Fruit fly (Drosophila melanogaster) whole organism, larva: ENCODE data around the gene Doc2.
A peak's percentile ranks its signal among the peaks of the same experiment; 100 is the strongest.

Experiments
- noc ChIP-seq: fragments of 200-800 bp; sonication (Bioruptor generic); optimal IDR thresholded peaks from 3 replicates; lab custom pipeline; 2019; ENCODE audit warnings: missing biosample characterization, mild to moderate bottlenecking, missing genetic modification characterization, moderate library complexity

Gene Doc2

DNA sequence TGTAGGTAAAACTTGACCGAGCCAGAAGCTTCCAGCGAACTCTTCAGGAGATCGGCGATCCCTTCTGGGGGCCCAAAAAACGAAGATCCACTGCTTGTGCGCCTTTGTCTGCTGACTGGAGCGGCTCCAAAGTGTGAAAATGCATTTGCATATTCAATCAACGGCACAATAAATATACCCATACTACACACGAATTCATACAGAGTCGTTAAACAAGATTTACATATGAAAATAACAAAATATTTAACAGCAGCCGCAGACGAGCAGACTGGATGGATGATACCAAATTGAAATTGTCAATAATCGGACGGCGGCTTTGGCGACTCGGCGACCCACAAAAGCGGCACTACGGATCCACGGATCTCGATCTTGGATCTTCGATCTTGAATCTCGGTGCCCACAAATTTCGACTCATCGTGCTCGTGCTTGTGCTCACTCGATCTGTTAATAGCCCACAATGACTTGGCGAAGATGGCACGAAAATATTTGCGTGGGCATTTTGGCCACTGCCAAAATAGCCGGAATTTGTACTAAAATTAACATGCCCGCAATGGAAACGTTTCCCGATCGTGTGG is 8.2 kb upstream of the Doc2 start:
- no peak for TF ChIP-seq noc (tag; lab: Kevin White, UChicago)

DNA sequence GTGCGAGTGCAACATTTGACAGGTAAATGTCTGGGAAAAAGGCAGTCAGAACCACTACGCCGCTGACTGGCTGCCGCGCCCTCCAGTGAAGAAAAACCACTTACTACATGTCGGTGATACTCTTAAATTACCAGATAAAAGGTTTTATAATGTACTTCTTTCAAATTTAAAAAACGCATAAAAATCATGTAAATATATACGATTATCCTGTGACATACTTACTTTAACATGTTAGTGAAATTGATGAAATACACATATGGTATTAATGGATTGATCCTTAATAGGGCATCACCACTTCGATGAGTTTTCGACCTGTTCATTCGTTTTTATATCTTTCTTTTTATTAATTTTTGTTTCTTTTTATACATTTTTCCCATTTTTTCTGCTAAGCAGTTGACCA is 7.5 kb upstream of the Doc2 start:
- TF ChIP-seq noc (tag; lab: Kevin White, UChicago): no peak

DNA sequence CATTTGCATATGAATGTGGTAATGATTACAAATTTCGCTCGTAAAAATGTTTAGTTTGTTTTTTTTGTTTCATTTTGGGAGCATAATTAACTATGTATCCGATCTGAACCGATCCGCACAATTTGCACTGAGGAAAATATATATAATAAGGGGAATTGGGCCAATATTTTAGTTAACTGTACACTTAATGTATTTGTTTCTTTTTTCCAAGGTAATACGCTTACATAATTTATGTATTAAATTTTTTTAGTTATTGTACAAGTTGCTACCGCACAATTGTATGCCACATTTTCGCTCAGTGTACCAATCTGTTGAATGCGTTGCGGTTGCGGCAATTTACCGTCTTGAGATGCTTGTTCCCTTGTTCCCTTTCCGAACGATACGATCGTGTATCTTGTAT is 6.6 kb upstream of the Doc2 start:
- TF ChIP-seq noc (tag; lab: Kevin White, UChicago): peak; percentile 47

DNA sequence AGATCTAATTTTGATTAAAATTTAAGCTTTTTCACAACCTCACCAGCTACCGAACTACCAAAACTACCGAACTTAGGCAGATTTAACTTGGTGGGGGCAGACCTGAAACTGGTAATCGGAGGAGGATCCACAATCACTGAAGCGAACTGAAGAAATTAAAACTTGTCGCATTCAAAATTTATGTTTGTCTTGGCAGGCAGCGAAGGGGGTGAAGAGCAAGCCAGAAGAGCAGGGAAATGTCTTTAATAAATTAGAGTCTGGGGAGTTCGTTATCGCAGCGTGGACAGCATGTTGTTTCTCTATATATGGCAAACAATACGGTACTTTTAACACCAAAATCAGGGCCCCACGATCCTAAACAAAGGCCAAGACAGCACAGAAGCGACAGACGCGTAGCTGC is 6.1 kb upstream of the Doc2 start:
- TF ChIP-seq noc (tag; lab: Kevin White, UChicago): peak; percentile 36

DNA sequence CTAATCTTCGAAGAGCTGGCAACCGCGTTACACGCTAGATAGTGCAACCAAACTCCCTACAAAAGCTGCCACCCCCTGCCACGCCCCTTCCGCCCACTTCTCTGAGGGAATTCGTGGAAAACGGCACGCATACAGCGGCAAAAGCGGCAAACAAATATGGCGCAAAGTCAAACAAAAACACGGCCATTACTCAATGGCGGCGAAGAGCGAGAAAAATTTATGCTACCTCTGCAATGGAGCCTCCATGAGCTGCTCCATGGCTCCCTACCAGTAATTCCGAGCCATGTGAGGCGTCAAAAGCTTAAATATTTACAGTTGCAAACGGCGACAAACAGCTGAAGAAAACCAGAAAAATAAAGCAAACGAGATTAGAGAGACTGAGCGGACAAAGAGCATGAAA is 5.7 kb upstream of the Doc2 start:
- TF ChIP-seq noc (tag; lab: Kevin White, UChicago): no peak

DNA sequence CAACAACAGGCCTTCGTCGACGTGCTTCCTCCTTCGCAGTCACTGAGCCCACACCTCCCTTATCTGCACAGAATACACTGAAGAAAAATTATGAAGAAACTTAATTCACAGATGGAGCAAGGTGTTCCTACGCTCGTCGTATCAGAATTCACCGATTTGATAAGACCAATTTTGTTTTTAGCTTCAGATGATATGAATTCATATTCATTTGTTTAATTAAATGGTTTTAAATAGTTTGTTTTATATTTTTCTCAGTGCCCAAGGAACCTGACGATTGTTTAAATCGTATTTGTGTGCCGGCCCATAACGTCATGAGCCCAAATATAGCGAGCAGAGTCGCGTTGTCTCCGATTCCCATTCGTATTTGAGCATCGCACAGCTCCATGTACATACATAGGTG is 4.6 kb upstream of the Doc2 start:
- TF ChIP-seq noc (tag; lab: Kevin White, UChicago): peak; percentile 78

DNA sequence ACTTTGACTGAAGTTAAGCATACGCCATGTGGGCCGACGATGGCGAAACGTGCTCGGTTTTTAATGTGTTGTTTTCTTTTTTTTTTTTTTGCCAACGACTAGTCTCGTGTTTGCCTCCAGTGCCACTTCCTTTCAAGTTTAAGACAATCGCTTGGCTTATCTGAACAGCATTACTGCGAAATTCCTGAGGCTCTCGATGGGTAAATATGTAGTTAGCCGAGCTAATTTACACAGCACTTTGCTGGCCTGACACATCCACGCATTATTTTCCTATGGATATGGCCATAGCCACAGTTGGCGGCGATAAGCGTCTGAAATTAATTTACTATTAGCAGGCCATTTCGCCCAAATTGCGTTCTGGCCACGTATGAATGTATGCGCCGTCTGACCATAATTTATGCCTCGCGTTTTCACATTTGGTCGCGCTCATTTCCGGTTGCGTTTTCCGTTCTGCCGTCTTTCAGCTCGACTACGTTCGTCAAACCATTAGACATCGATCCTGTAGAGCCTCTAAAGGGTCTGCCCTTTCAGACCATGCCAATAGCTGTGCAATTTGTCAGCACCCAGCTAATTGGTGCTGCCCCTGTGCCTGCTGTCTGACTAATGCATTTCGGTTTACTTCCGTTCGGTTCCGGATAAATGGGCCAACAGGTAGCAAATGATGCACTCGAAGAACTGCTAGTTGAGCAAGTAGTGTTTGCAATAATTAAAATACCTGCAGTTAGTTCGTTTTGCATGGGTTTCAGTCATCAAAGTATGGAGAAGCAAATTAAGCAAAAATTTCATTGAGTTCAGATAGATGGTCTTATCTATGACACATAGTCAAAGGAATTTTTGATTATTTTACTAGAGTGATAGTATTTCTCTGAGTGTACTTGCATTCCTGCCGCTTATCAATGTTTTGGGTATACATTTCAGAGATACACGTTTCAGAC is 1.7 kb upstream of the Doc2 start:
- TF ChIP-seq noc (tag; lab: Kevin White, UChicago): peak; percentile 57

DNA sequence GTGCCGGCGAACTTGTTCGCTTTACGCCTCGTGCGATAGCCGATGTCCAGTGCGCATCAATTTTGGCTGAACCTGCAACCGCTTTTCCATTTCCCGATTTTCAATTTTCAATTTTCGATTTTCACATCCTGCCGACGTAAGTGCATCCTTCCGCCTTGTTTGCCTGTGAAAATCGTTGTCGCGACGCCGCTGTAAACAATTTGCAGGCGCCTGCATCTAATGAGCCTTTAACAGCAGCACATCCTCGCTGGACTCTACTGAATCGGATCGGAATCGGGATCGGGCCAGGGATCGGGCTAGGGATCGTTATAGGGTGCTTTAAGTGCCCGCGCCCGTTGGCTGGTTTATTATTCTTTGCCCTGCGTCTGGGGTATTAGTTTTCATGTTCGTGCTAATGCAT is 1.6 kb downstream of the Doc2 start:
- no peak for TF ChIP-seq noc (tag; lab: Kevin White, UChicago)

DNA sequence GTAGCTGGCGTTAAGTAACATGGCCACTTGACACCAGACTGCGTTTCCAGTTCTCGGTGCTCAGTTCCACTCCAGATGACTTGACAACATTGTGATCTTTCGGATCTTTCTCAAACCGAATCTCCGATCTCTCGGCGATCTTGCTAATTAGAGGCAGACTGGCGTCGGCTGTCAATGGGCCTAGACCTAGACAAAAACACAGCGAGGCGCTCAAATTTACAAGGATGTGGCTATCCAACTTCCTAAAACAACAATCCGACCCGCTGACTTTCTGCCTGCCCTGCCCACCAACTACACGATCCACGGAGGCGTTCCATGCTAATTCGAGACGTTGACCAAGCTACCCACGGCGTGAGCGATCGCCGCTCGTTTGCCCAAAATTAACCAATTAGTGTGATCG is 5.3 kb downstream of the Doc2 start:
- no peak for TF ChIP-seq noc (tag; lab: Kevin White, UChicago)

DNA sequence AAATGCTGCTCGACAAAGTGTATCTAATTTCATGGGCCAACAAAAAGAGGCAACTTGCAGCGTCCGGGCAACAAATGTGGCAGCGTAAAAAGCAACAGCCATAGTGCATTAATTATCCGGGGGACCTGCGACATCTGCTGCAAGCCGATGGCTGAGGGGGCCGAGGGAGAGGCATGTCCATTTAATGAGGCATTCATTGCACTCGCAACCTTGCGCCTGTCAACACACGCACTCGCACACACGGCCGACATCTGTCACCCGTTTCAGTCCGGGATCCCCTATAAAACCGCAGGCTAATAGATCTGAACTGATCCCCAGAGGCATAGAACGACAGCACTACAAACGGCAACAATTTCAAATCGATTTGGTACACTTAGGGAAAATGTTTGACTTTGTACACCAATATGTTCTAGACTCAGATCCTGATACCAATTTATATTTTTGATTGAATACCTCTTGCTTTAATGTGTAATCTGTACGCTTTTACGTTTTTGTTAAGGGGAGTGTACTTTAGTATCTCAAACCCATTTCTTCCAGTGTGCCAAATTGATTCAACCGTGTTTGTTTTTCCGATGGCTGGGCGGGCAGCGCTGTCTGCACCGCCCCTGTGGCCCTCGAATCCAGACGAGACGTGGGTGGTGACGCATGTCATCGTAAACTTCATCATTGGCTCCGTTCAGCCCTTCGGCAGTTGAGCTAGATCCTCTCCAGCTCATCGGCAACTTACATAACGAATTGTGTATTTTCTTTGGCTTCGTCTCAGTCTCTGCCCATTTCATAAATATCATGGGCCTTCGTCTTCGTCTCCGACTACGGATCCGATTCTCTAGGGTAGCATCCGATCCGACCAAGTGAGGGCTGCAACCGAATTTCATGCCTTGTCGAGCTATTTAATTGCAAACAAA is 7.3 kb downstream of the Doc2 start:
- TF ChIP-seq noc (tag; lab: Kevin White, UChicago): no peak

DNA sequence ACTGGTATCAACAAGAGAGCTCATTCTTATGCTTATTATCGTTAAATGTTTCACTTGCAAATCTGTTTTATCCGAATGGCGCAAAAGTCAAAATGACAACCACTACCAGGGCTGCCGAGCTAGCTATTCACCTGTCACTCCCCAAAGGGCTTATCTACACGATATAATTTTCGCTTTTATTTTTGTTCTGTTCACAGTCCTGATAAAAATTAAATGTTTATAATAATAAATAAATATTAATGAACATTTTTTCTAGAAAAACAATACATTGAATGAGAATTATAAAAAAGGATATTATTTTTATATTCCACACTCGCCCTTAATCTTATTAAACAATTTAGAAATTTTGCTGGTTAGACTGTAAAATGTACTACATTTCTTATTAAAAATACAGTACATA is 9.3 kb downstream of the Doc2 start, which contains the start of gene CG5194:
Gene CG5194 (minus strand): TSS at position 101 of the 400 bp plus-strand sequence.
- TF ChIP-seq noc (tag; lab: Kevin White, UChicago): no peak

DNA sequence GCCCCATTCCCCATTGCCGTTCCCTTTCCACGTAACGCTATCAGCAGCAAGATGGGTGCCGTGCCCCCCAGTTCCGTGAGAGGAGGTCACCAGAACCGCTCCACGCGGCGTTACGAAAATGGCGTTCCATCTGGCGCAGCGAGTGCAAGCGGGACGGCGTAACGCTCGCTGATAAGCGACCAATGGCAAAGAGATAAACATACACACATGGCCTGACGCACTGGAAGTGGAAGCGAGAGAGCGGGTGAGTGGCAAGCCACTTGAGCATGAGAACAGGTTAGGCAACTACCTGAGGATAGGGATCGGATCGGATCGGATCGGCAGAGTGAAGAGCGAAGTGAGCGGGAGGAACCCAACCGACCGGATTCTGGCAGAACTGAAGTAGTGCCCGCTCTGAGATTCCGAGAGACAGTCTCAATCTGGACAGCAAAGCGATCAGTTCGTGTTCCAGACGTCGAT is 14.2 kb downstream of the Doc2 start, which contains the start of gene Doc3:
Gene Doc3 (plus strand): TSS at position 409 of the 459 bp plus-strand sequence.
- no peak for TF ChIP-seq noc (tag; lab: Kevin White, UChicago)

DNA sequence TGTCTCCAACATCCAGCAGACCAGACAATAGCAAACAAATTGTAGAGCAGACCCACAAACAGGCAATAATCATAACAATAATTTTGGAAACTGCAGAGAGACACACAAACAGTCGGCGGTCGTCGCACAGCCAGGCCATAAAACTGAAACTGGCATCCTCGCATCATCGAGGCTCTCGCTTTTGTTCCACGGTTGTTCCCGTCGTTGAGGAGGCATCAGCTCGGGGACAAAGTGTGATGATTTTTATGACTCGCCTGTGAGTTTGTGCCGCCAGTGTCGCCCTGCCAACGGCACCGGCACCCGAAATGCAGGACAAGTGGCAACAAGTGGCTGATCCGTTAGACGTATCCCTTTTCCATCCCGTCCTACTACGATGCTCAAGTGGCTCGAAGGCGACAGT is 15.7 kb downstream of the Doc2 start:
- no peak for TF ChIP-seq noc (tag; lab: Kevin White, UChicago)

DNA sequence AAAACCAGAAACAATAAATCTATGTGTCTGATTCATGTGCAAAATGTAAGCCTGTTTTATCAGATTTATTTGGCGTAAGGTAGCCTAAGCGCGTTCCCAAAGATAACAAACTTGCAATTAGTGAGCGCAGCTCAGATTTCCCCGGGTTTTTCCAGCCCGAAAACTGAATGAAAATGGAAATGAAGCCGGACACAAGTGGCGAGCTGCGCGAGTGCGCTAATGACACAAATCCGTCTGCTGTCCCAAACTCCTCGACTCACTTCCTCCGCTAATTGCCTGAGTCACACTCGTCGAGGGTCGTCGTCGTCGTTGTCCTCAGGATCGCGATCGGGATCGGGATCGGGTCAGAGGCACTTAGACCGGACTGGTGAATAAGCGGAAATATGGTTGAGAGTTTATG is 16.5 kb downstream of the Doc2 start:
- TF ChIP-seq noc (tag; lab: Kevin White, UChicago): no peak

DNA sequence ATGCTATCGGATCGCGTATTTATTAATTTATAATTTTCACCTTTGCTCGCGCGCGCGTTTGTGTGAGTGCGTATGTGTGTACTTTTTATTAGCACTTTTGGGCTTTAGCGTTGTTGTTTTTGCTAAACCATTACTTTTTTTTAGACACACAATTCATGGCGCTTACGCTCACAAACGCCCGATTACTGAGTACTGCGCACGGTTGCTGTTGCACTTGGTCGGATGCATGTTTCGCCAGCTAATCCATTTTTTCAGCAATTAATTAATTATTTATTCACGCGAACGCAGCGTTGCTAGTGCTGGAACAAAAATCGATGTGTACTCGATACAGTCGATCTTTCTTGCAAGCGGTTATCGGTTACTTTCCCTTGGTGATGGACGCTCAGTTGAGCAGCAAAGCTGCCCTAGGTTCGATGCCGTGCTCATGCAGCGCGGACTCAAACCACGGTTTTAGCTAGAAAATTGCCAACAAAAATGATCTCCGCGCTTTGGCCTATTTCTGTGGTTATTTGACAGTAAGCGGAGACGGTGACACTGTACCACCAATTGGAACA is 21.3 kb downstream of the Doc2 start, which contains the start of the genes smg and CG5087:
Gene smg (minus strand): TSS at position 304 of the 554 bp plus-strand sequence.
Gene CG5087 (plus strand): TSS at position 499 of the 554 bp plus-strand sequence.
- TF ChIP-seq noc (tag; lab: Kevin White, UChicago): peak; percentile 31
